Worm (Caenorhabditis elegans): ENCODE results near the gene Y38F1A.2.

DNA sequence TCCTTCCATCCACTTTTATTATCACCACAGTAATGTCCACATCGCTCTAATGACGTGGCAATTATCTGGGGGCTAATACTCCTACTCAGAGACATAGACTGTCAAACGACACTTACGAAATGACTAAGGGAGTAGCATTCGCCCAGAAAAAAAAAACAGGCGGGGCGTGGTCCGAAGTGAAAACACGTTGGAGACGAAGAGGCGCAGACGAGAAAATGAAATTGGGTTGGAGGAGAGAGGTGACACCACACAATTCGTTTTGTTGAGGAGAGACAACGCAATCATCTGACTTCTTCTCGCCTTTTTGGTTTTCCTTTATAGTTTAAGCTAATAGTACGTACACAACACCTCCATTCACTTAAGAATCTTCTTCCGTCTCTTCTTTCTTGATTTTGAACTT is 15.6 kb upstream of the Y38F1A.2 start:
- TF ChIP-seq ZK337.2 (GFP tag; IDR thresholded peaks at IDR 0.05) (no peak), set-16 (GFP tag; IDR thresholded peaks at IDR 0.05) (no peak)
